Fruit fly (Drosophila melanogaster): ENCODE data around the gene CG4318.

The CG4318 gene

DNA sequence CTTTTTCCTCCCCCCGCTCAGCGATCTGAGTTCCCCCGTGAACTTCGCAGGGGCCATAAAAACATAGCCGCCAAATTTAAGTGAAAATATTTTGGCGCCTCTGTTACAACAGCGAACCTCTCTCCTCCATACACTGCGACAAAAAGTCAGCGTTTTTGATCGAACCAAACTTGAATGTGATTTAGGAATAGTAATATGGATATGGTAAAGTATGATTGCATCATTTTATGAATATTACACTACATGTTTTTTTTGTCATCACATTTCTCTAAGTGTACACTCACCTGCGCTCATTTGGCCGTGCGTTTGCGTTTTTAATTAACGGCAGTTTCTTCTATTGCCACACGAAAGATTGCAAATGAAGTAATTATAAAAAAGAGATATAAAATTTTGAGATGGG, 19.0 kb downstream of the CG4318 start (continued):
- TF ChIP-seq fu2 (GFP tag; optimal IDR thresholded peaks at IDR 0.05) (peak; percentile 5), CG12659 (GFP tag; optimal IDR thresholded peaks at IDR 0.05) (peak; percentile 33), Rfx (GFP tag; IDR thresholded peaks at IDR 0.05) (peak; percentile 41; the same call in 1 of the 2 replicates), CG10321 (GFP tag; IDR thresholded peaks at IDR 0.05) (no peak), ranshi (GFP tag; IDR thresholded peaks at IDR 0.05) (peak; percentile 69), ttk (GFP tag; IDR thresholded peaks at IDR 0.05) (peak; percentile 74), Tbp (GFP tag; optimal IDR thresholded peaks at IDR 0.05) (no peak), CG13624 (GFP tag; optimal IDR thresholded peaks at IDR 0.05) (no peak), Pdp1 (GFP tag; optimal IDR thresholded peaks at IDR 0.05) (peak; percentile 33 to 44), pum (GFP tag; optimal IDR thresholded peaks at IDR 0.05) (peak; percentile 41), CG14710 (tag; optimal IDR thresholded peaks at IDR 0.05) (peak; percentile 24), Max (GFP tag; optimal IDR thresholded peaks at IDR 0.05) (peak; percentile 11), CG9727 (GFP tag; optimal IDR thresholded peaks at IDR 0.05) (peak; percentile 38), sisA (GFP tag; IDR thresholded peaks at IDR 0.05) (peak; percentile 72), CG4730 (GFP tag; IDR thresholded peaks at IDR 0.05) (peak; percentile 34; the same call in 1 of the 2 replicates), CG17802 (tag; optimal IDR thresholded peaks at IDR 0.05) (no peak), sqz (GFP tag; optimal IDR thresholded peaks at IDR 0.05) (peak; percentile 39), CG1832 (GFP tag; optimal IDR thresholded peaks at IDR 0.05) (no peak), CG13775 (GFP tag; optimal IDR thresholded peaks at IDR 0.05) (peak; percentile 17), Antp (GFP tag; optimal IDR thresholded peaks at IDR 0.05) (peak; percentile 40), Dad (GFP tag; optimal IDR thresholded peaks at IDR 0.05) (no peak), lola (GFP tag; optimal IDR thresholded peaks at IDR 0.05) (no peak), CG11456 (GFP tag; IDR thresholded peaks at IDR 0.05) (peak; percentile 64; the same call in 2 of the 3 replicates), CG6854 (GFP tag; optimal IDR thresholded peaks at IDR 0.05) (no peak), D19B (GFP tag; optimal IDR thresholded peaks at IDR 0.05) (no peak), CG6175 (GFP tag; IDR thresholded peaks at IDR 0.05) (no peak), CG5180 (GFP tag; optimal IDR thresholded peaks at IDR 0.05) (peak; percentile 50), CG11085 (GFP tag; IDR thresholded peaks at IDR 0.05) (no peak), CG32532 (GFP tag; IDR thresholded peaks at IDR 0.05) (peak; percentile 45), nerfin-1 (tag; optimal IDR thresholded peaks at IDR 0.05) (peak; percentile 53), Scr (GFP tag; IDR thresholded peaks at IDR 0.05; ENCODE audit: partially characterized antibody) (no peak), Doc3 (GFP tag; IDR thresholded peaks at IDR 0.05; ENCODE audit: partially characterized antibody) (no peak), sens (GFP tag) (peak; percentile 90), CG31441 (GFP tag; IDR thresholded peaks at IDR 0.05) (peak; percentile 62), CG14965 (GFP tag; optimal IDR thresholded peaks at IDR 0.05; ENCODE audit: borderline replicate concordance) (no peak), fd102C (GFP tag; optimal IDR thresholded peaks at IDR 0.05) (no peak), Spps (tag; optimal IDR thresholded peaks at IDR 0.05) (no peak), ATbp (GFP tag; optimal IDR thresholded peaks at IDR 0.05) (peak; percentile 59), crp (GFP tag; optimal IDR thresholded peaks at IDR 0.05) (no peak), CG8281 (tag; optimal IDR thresholded peaks at IDR 0.05) (peak; percentile 19), Elba2 (GFP tag; optimal IDR thresholded peaks at IDR 0.05) (no peak), bsh (GFP tag; optimal IDR thresholded peaks at IDR 0.05) (peak in 1 of 2 experiments; percentile 55), eyg (GFP tag; optimal IDR thresholded peaks at IDR 0.05) (no peak), CG15073 (GFP tag; optimal IDR thresholded peaks at IDR 0.05) (no peak), CrebB (tag; optimal IDR thresholded peaks at IDR 0.05) (no peak), CG13123 (GFP tag; optimal IDR thresholded peaks at IDR 0.05) (peak; percentile 31), odd (GFP tag; optimal IDR thresholded peaks at IDR 0.05) (no peak), Hmr (GFP tag; optimal IDR thresholded peaks at IDR 0.05) (peak; percentile 21), gsb-n (tag; optimal IDR thresholded peaks at IDR 0.05) (no peak), ara (GFP tag; IDR thresholded peaks at IDR 0.05) (peak; percentile 23; the same call in 1 of the 2 replicates)
